Fruit fly (Drosophila melanogaster): ENCODE data around the gene Zcchc7.

DNA sequence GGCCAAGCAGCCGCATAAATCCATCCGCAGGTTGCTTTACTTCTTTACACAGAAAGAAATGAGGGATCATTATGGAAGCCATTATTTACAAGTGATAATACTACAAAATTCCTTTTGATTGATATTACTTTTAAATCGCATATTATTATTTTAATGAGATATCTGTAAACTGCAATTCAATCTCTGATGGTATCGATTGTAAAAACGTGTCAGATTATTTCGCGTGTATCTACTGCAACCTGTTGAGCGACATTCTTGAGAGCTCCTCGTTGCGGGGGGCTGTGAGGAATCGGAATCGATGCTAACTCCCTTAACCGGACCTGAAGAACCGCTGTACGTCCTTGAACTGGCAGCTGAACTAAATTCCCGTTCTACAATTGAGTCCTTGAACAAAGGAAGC, 27.1 kb upstream of the Zcchc7 start:
- TF ChIP-seq h (optimal IDR thresholded peaks at IDR 0.05) = no peak
- TF ChIP-seq Myc (optimal IDR thresholded peaks at IDR 0.05) = no peak

All from Kc167 (cell line).